Fruit fly (Drosophila melanogaster): Measurements from ENCODE around the gene Pcyt2.

Gene Pcyt2

dm6 chr3L:1518715-1519603 lies 34.3 kb upstream of the Pcyt2 start:
- TF ChIP-seq CG32264 (GFP tag; optimal IDR thresholded peaks at IDR 0.05): no peak
- peak; percentile 27 for TF ChIP-seq h (GFP tag; optimal IDR thresholded peaks at IDR 0.05)

dm6 chr3L:1531159-1531558 lies 22.1 kb upstream of the Pcyt2 start, which contains the start of gene Ir62a:
Ir62a (minus strand) TSS chr3L:1531259.
- no peak for TF ChIP-seq h (GFP tag; optimal IDR thresholded peaks at IDR 0.05)
- no peak for TF ChIP-seq Sp1 (GFP tag; optimal IDR thresholded peaks at IDR 0.05)
- no peak for TF ChIP-seq Vsx2 (GFP tag; optimal IDR thresholded peaks at IDR 0.05; ENCODE audit: partially characterized antibody)
- no peak for TF ChIP-seq jim (GFP tag; optimal IDR thresholded peaks at IDR 0.05)
- no peak for TF ChIP-seq fru (GFP tag; optimal IDR thresholded peaks at IDR 0.05)
- TF ChIP-seq sage (GFP tag; optimal IDR thresholded peaks at IDR 0.05): no peak
- TF ChIP-seq Hnf4 (GFP tag; optimal IDR thresholded peaks at IDR 0.05): no peak
- TF ChIP-seq dsf (GFP tag; optimal IDR thresholded peaks at IDR 0.05; ENCODE audit: borderline replicate concordance): no peak
- TF ChIP-seq woc (GFP tag; optimal IDR thresholded peaks at IDR 0.05): no peak
- no peak for TF ChIP-seq brk (GFP tag; optimal IDR thresholded peaks at IDR 0.05)
- no peak for TF ChIP-seq rgr (GFP tag; optimal IDR thresholded peaks at IDR 0.05)
- no peak for TF ChIP-seq tai (GFP tag; optimal IDR thresholded peaks at IDR 0.05)
- no peak for TF ChIP-seq lola (GFP tag; optimal IDR thresholded peaks at IDR 0.05)
- no peak for TF ChIP-seq CrebA (GFP tag; optimal IDR thresholded peaks at IDR 0.05; ENCODE audit: borderline replicate concordance)

dm6 chr3L:1533699-1534431 lies 19.4 kb upstream of the Pcyt2 start, which contains the start of gene Iml1:
Iml1 (minus strand) TSS chr3L:1534034.
- no peak for TF ChIP-seq tai (GFP tag; optimal IDR thresholded peaks at IDR 0.05)
- TF ChIP-seq CrebA (GFP tag; optimal IDR thresholded peaks at IDR 0.05; ENCODE audit: borderline replicate concordance): no peak
- peak; percentile 88 for TF ChIP-seq psq (GFP tag; optimal IDR thresholded peaks at IDR 0.05)
- peak; percentile 49 for TF ChIP-seq HLH106 (tag; optimal IDR thresholded peaks at IDR 0.05)
- peak; percentile 5 for TF ChIP-seq OdsH (GFP tag; optimal IDR thresholded peaks at IDR 0.05)

dm6 chr3L:1536487-1537337 lies 16.6 kb upstream of the Pcyt2 start, which contains the start of the genes CG12091 and pns:
CG12091 (minus strand) TSS chr3L:1536835.
pns (plus strand) TSS chr3L:1537137.
- TF ChIP-seq CG9705 (GFP tag; optimal IDR thresholded peaks at IDR 0.05): peak; percentile 67
- no peak for TF ChIP-seq Jra (GFP tag; optimal IDR thresholded peaks at IDR 0.05)
- TF ChIP-seq dmrt93B (GFP tag; optimal IDR thresholded peaks at IDR 0.05): no peak
- no peak for TF ChIP-seq CrebA (GFP tag; optimal IDR thresholded peaks at IDR 0.05; ENCODE audit: borderline replicate concordance)
- TF ChIP-seq Sp1 (GFP tag; optimal IDR thresholded peaks at IDR 0.05): peak; percentile 64
- no peak for TF ChIP-seq woc (GFP tag; optimal IDR thresholded peaks at IDR 0.05)
- TF ChIP-seq sage (GFP tag; optimal IDR thresholded peaks at IDR 0.05): no peak
- peak in 1 of 2 experiments; percentile 66 for TF ChIP-seq foxo (GFP tag; optimal IDR thresholded peaks at IDR 0.05)
- peak; percentile 46 for TF ChIP-seq sv (GFP tag; optimal IDR thresholded peaks at IDR 0.05)
- TF ChIP-seq Myc (optimal IDR thresholded peaks at IDR 0.05): no peak
- TF ChIP-seq dl (GFP tag; optimal IDR thresholded peaks at IDR 0.05; ENCODE audit: insufficient read depth in 1 of 2, partially characterized antibody in 2 of 2): no peak
- TF ChIP-seq pan (optimal IDR thresholded peaks at IDR 0.05): no peak
- TF ChIP-seq psq (GFP tag; optimal IDR thresholded peaks at IDR 0.05): peak; percentile 55
- no peak for TF ChIP-seq Rel (GFP tag; optimal IDR thresholded peaks at IDR 0.05)
- peak; percentile 63 for TF ChIP-seq Rel (tag; optimal IDR thresholded peaks at IDR 0.05)
- peak; percentile 60 for TF ChIP-seq fru (GFP tag; optimal IDR thresholded peaks at IDR 0.05)
- no peak for TF ChIP-seq Hnf4 (GFP tag; optimal IDR thresholded peaks at IDR 0.05)
- no peak for TF ChIP-seq lola (GFP tag; optimal IDR thresholded peaks at IDR 0.05)
- peak; percentile 48 for TF ChIP-seq ey (GFP tag; optimal IDR thresholded peaks at IDR 0.05)
- TF ChIP-seq Dfd (GFP tag; optimal IDR thresholded peaks at IDR 0.05): no peak
- TF ChIP-seq dsf (GFP tag; optimal IDR thresholded peaks at IDR 0.05; ENCODE audit: borderline replicate concordance): no peak
- TF ChIP-seq CG32264 (GFP tag; optimal IDR thresholded peaks at IDR 0.05): peak; percentile 23
- peak; percentile 65 for TF ChIP-seq HLH106 (tag; optimal IDR thresholded peaks at IDR 0.05)
- no peak for TF ChIP-seq usp (GFP tag; optimal IDR thresholded peaks at IDR 0.05)
- no peak for TF ChIP-seq jim (GFP tag; optimal IDR thresholded peaks at IDR 0.05)
- TF ChIP-seq Dif (GFP tag; optimal IDR thresholded peaks at IDR 0.05; ENCODE audit: partially characterized antibody): no peak
- TF ChIP-seq OdsH (GFP tag; optimal IDR thresholded peaks at IDR 0.05): peak; percentile 42
- TF ChIP-seq rgr (GFP tag; optimal IDR thresholded peaks at IDR 0.05): peak; percentile 48
- TF ChIP-seq Vsx2 (GFP tag; optimal IDR thresholded peaks at IDR 0.05; ENCODE audit: partially characterized antibody): no peak
- no peak for TF ChIP-seq Hr78 (GFP tag; optimal IDR thresholded peaks at IDR 0.05)
- no peak for TF ChIP-seq tai (GFP tag; optimal IDR thresholded peaks at IDR 0.05)
- no peak for TF ChIP-seq N (GFP tag; optimal IDR thresholded peaks at IDR 0.05)
- TF ChIP-seq br (GFP tag; optimal IDR thresholded peaks at IDR 0.05): peak; percentile 66
- TF ChIP-seq Abd-B (GFP tag; optimal IDR thresholded peaks at IDR 0.05): no peak
- no peak for TF ChIP-seq Mio (GFP tag; optimal IDR thresholded peaks at IDR 0.05)
- TF ChIP-seq h (GFP tag; optimal IDR thresholded peaks at IDR 0.05): peak; percentile 80

Measured in whole organism, wandering third instar larva.